Fruit fly (Drosophila melanogaster) whole organism, embryonic: ENCODE data around the gene Sur.

ENCODE experiments used
- Atf6 ChIP-seq: fragments of 200-800 bp; sonication (Bioruptor generic); IDR thresholded peaks from 2 replicates; pipeline ENCODE4 v1.3.6; 2022; ENCODE audit warnings: missing biosample characterization, missing genetic modification characterization
- C15 ChIP-seq: fragments of 200-800 bp; sonication (Bioruptor generic); IDR thresholded peaks from 3 replicates; pipeline ENCODE4 v1.3.6; 2022; ENCODE audit warnings: missing biosample characterization, missing genetic modification characterization
- CG10321 ChIP-seq: fragments of 200-800 bp; sonication (Bioruptor generic); IDR thresholded peaks from 2 replicates; pipeline ENCODE4 v1.3.6; 2022; ENCODE audit warnings: missing biosample characterization, missing genetic modification characterization
- CG10565 ChIP-seq: fragments of 200-800 bp; sonication (Bioruptor generic); optimal IDR thresholded peaks from 3 replicates; lab custom pipeline; 2016; ENCODE audit warnings: missing biosample characterization, mild to moderate bottlenecking, missing genetic modification characterization
- CG11560 ChIP-seq: fragments of 200-800 bp; sonication (Bioruptor generic); IDR thresholded peaks from 3 replicates; pipeline ENCODE4 v1.3.6; 2022; ENCODE audit warnings: missing biosample characterization, missing genetic modification characterization
- CG11696 ChIP-seq: fragments of 200-800 bp; sonication (Bioruptor generic); IDR thresholded peaks from 2 replicates; pipeline ENCODE4 v1.3.6; 2022; ENCODE audit warnings: missing biosample characterization, missing genetic modification characterization
- CG13287 ChIP-seq: fragments of 200-800 bp; sonication (Bioruptor generic); IDR thresholded peaks from 2 replicates; pipeline ENCODE4 v1.3.6; 2022; ENCODE audit warnings: missing biosample characterization, missing genetic modification characterization; ENCODE audit not compliant: partially characterized antibody
- CG14050 ChIP-seq: fragments of 200-800 bp; sonication (Bioruptor generic); IDR thresholded peaks from 3 replicates; pipeline ENCODE4 v1.3.6; 2022; ENCODE audit warnings: missing biosample characterization, missing genetic modification characterization
- CG17186 ChIP-seq: fragments of 200-800 bp; sonication (Bioruptor generic); optimal IDR thresholded peaks from 3 replicates; lab custom pipeline; 2017; ENCODE audit warnings: missing biosample characterization, missing genetic modification reagents, missing genetic modification characterization
- CG17568 ChIP-seq: fragments of 200-800 bp; sonication (Bioruptor generic); optimal IDR thresholded peaks from 2 replicates; lab custom pipeline; 2018; ENCODE audit warnings: missing biosample characterization, mild to moderate bottlenecking, missing genetic modification characterization, moderate library complexity
- CG18262 ChIP-seq: fragments of 200-800 bp; optimal IDR thresholded peaks from 3 replicates; lab custom pipeline; 2019; ENCODE audit warnings: missing biosample characterization, mild to moderate bottlenecking, missing genetic modification characterization, moderate library complexity
- CG2875 ChIP-seq: fragments of 200-800 bp; sonication (Bioruptor generic); optimal IDR thresholded peaks from 2 replicates; lab custom pipeline; 2017; ENCODE audit warnings: missing biosample characterization, mild to moderate bottlenecking, missing genetic modification characterization, missing genetic modification reagents
- CG31441 ChIP-seq: fragments of 200-800 bp; sonication (Bioruptor generic); IDR thresholded peaks from 2 replicates; pipeline ENCODE4 v1.3.6; 2022; ENCODE audit warnings: missing biosample characterization, missing genetic modification characterization
- CG3281 ChIP-seq: fragments of 200-800 bp; sonication (Bioruptor generic); optimal IDR thresholded peaks from 3 replicates; lab custom pipeline; 2017; ENCODE audit warnings: missing biosample characterization, mild to moderate bottlenecking, missing genetic modification characterization
- CG6654 ChIP-seq: fragments of 200-800 bp; sonication (Bioruptor generic); optimal IDR thresholded peaks from 2 replicates; lab custom pipeline; 2017; ENCODE audit warnings: missing biosample characterization, mild to moderate bottlenecking, missing genetic modification characterization
- CG6689 ChIP-seq: fragments of 200-800 bp; sonication (Bioruptor generic); IDR thresholded peaks from 2 replicates; pipeline ENCODE4 v1.3.6; 2022; ENCODE audit warnings: missing biosample characterization, missing genetic modification characterization
- CG8089 ChIP-seq: fragments of 200-800 bp; sonication (Bioruptor generic); optimal IDR thresholded peaks from 3 replicates; lab custom pipeline; 2016; ENCODE audit warnings: missing biosample characterization, missing genetic modification characterization
- CG8290 ChIP-seq, 3 experiments: fragments of 200-800 bp; sonication (Bioruptor generic); optimal IDR thresholded peaks; 2 replicates each; lab custom pipeline; 2016 to 2019; ENCODE audit warnings: missing biosample characterization in 3 of 3, missing genetic modification characterization in 3 of 3, mild to moderate bottlenecking in 2 of 3, moderate library complexity in 1 of 3
- CTCF ChIP-seq: fragments of 200-800 bp; sonication (Bioruptor generic); optimal IDR thresholded peaks from 2 replicates; lab custom pipeline; 2017; ENCODE audit warnings: missing biosample characterization, mild to moderate bottlenecking, missing genetic modification characterization, moderate library complexity
- Dref ChIP-seq: fragments of 200-800 bp; sonication (Bioruptor generic); IDR thresholded peaks from 2 replicates; pipeline ENCODE4 v1.3.6; 2022; ENCODE audit warnings: missing biosample characterization, missing genetic modification characterization
- Fer1 ChIP-seq: fragments of 200-800 bp; sonication (Bioruptor generic); optimal IDR thresholded peaks from 2 replicates; lab custom pipeline; 2017; ENCODE audit warnings: missing biosample characterization, mild to moderate bottlenecking, missing genetic modification characterization
- GATAe ChIP-seq: fragments of 200-800 bp; sonication (Bioruptor generic); conservative IDR thresholded peaks from 2 replicates; pipeline ENCODE4 v1.3.6; 2022; ENCODE audit warnings: missing biosample characterization, missing genetic modification characterization
- HLHmδ ChIP-seq: fragments of 200-800 bp; sonication (Bioruptor generic); optimal IDR thresholded peaks from 2 replicates; lab custom pipeline; 2018; ENCODE audit warnings: missing biosample characterization, mild to moderate bottlenecking, missing genetic modification characterization, moderate library complexity
- Hey ChIP-seq: fragments of 200-800 bp; sonication (Bioruptor generic); optimal IDR thresholded peaks from 3 replicates; lab custom pipeline; 2018; ENCODE audit warnings: missing biosample characterization, mild to moderate bottlenecking, missing genetic modification characterization
- NFAT ChIP-seq: fragments of 200-800 bp; sonication (Bioruptor generic); IDR thresholded peaks from 2 replicates; pipeline ENCODE4 v1.3.6; 2022; ENCODE audit warnings: missing biosample characterization, missing genetic modification characterization
- Nf-YB ChIP-seq: fragments of 200-800 bp; sonication (Bioruptor generic); optimal IDR thresholded peaks from 3 replicates; lab custom pipeline; 2019; ENCODE audit warnings: missing biosample characterization, mild to moderate bottlenecking, missing genetic modification characterization, moderate library complexity
- Nf-YC ChIP-seq: fragments of 200-800 bp; optimal IDR thresholded peaks from 3 replicates; lab custom pipeline; 2019; ENCODE audit warnings: missing biosample characterization, mild to moderate bottlenecking, missing genetic modification characterization, moderate library complexity
- Rx ChIP-seq: fragments of 200-800 bp; sonication (Bioruptor generic); IDR thresholded peaks from 2 replicates; pipeline ENCODE4 v1.3.6; 2022; ENCODE audit warnings: missing biosample characterization, missing genetic modification characterization
- Sin3A ChIP-seq: fragments of >200 bp; optimal IDR thresholded peaks from 2 replicates; lab custom pipeline; 2018
- Xbp1 ChIP-seq: fragments of 200-800 bp; sonication (Bioruptor generic); optimal IDR thresholded peaks from 3 replicates; lab custom pipeline; 2016; ENCODE audit warnings: missing biosample characterization, mild to moderate bottlenecking, missing genetic modification characterization
- aop ChIP-seq: fragments of 200-800 bp; sonication (Bioruptor generic); IDR thresholded peaks from 2 replicates; pipeline ENCODE4 v1.3.6; 2022; ENCODE audit warnings: missing biosample characterization, missing genetic modification characterization
- ase ChIP-seq: fragments of 200-800 bp; sonication (Bioruptor generic); IDR thresholded peaks from 3 replicates; pipeline ENCODE4 v1.3.6; 2022; ENCODE audit warnings: missing biosample characterization, missing genetic modification characterization
- chinmo ChIP-seq: fragments of 200-800 bp; sonication (Bioruptor generic); IDR thresholded peaks from 4 replicates; pipeline ENCODE4 v1.3.6; 2022; ENCODE audit warnings: missing biosample characterization, missing genetic modification characterization; ENCODE audit not compliant: partially characterized antibody
- chn ChIP-seq: fragments of 200-800 bp; sonication (Bioruptor generic); optimal IDR thresholded peaks from 2 replicates; lab custom pipeline; 2016; ENCODE audit warnings: missing biosample characterization, missing genetic modification characterization
- eve ChIP-seq, 2 experiments: fragments of >200 bp; optimal IDR thresholded peaks; 2 replicates each; lab custom pipeline; 2017; ENCODE audit warnings: missing biosample characterization in 2 of 2, missing genetic modification characterization in 2 of 2
- gcm ChIP-seq: fragments of 200-800 bp; sonication (Bioruptor generic); optimal IDR thresholded peaks from 2 replicates; lab custom pipeline; 2019; ENCODE audit warnings: missing biosample characterization, mild to moderate bottlenecking, missing genetic modification characterization, moderate library complexity
- grn ChIP-seq: fragments of 200-800 bp; sonication (Bioruptor generic); optimal IDR thresholded peaks from 3 replicates; lab custom pipeline; 2017; ENCODE audit warnings: missing biosample characterization, missing genetic modification characterization
- gt ChIP-seq: fragments of 200-800 bp; sonication (Bioruptor generic); IDR thresholded peaks from 2 replicates; pipeline ENCODE4 v1.3.6; 2022; ENCODE audit warnings: missing biosample characterization, missing genetic modification characterization
- kay ChIP-seq: fragments of 200-800 bp; sonication (Bioruptor generic); optimal IDR thresholded peaks from 2 replicates; lab custom pipeline; 2016; ENCODE audit warnings: missing biosample characterization, missing genetic modification characterization
- lbe ChIP-seq: fragments of 200-800 bp; sonication (Bioruptor generic); optimal IDR thresholded peaks from 2 replicates; lab custom pipeline; 2016; ENCODE audit warnings: missing biosample characterization, mild to moderate bottlenecking, missing genetic modification characterization
- peb ChIP-seq: fragments of 200-800 bp; sonication (Bioruptor generic); IDR thresholded peaks from 2 replicates; pipeline ENCODE4 v1.3.6; 2022; ENCODE audit warnings: missing biosample characterization, missing genetic modification characterization
- psq ChIP-seq: fragments of 200-800 bp; sonication (Bioruptor generic); optimal IDR thresholded peaks from 2 replicates; lab custom pipeline; 2017; ENCODE audit warnings: missing biosample characterization, missing genetic modification characterization
- salm ChIP-seq: fragments of 200-800 bp; sonication (Bioruptor generic); optimal IDR thresholded peaks from 2 replicates; lab custom pipeline; 2018; ENCODE audit warnings: missing biosample characterization, mild to moderate bottlenecking, missing genetic modification characterization
- sens-2 ChIP-seq: fragments of 200-800 bp; sonication (Bioruptor generic); IDR thresholded peaks from 2 replicates; pipeline ENCODE4 v1.3.6; 2022; ENCODE audit warnings: missing biosample characterization, missing genetic modification characterization
- slbo ChIP-seq: fragments of 200-800 bp; sonication (Bioruptor generic); IDR thresholded peaks from 2 replicates; pipeline ENCODE4 v1.3.6; 2022; ENCODE audit warnings: missing biosample characterization, missing genetic modification characterization
- stc ChIP-seq: fragments of 200-800 bp; sonication (Bioruptor generic); IDR thresholded peaks from 2 replicates; pipeline ENCODE4 v1.3.6; 2022; ENCODE audit warnings: missing biosample characterization, missing genetic modification characterization
- stwl ChIP-seq: fragments of 200-800 bp; sonication (Bioruptor generic); optimal IDR thresholded peaks from 3 replicates; lab custom pipeline; 2018; ENCODE audit warnings: missing biosample characterization, mild to moderate bottlenecking, missing genetic modification characterization, moderate library complexity
- sug ChIP-seq: fragments of 200-800 bp; optimal IDR thresholded peaks from 2 replicates; lab custom pipeline; 2019; ENCODE audit warnings: missing biosample characterization, mild to moderate bottlenecking, missing genetic modification characterization, moderate library complexity
- tx ChIP-seq: fragments of 200-800 bp; sonication (Bioruptor generic); optimal IDR thresholded peaks from 2 replicates; lab custom pipeline; 2016; ENCODE audit warnings: missing biosample characterization, missing genetic modification characterization
- unpg ChIP-seq: fragments of 200-800 bp; sonication (Bioruptor generic); optimal IDR thresholded peaks from 3 replicates; lab custom pipeline; 2018; ENCODE audit warnings: missing biosample characterization, mild to moderate bottlenecking, missing genetic modification characterization, moderate library complexity
- wek ChIP-seq: fragments of 200-800 bp; sonication (Bioruptor generic); optimal IDR thresholded peaks from 3 replicates; lab custom pipeline; 2018; ENCODE audit warnings: missing biosample characterization, mild to moderate bottlenecking, missing genetic modification characterization, moderate library complexity

Sur gene

dm6 chr2L:10146723-10147475 lies 52.0 kb downstream of the Sur start (continued):
- TF ChIP-seq Sin3A (lab: Kevin White, UChicago) (no peak), gt (GFP tag; lab: Robert Waterston, UW) (no peak), unpg (GFP tag; lab: Kevin White, UChicago) (peak; percentile 33), chinmo (GFP tag; lab: Robert Waterston, UW) (0 out of 4 replicates have a peak, but pooled peaks have one; percentile 60), CG17568 (GFP tag; lab: Kevin White, UChicago) (peak; percentile 23), NFAT (no peak), GATAe (GFP tag; lab: Robert Waterston, UW) (no peak), sug (tag; lab: Kevin White, UChicago) (peak; percentile 66), CG3281 (no peak), chn (GFP tag; lab: Kevin White, UChicago) (no peak), CG11696 (GFP tag; lab: Robert Waterston, UW) (no peak), Atf6 (GFP tag; lab: Robert Waterston, UW) (no peak), CTCF (GFP tag; lab: Kevin White, UChicago) (peak; percentile 21), CG17186 (GFP tag; lab: Kevin White, UChicago) (no peak), CG18262 (tag; lab: Kevin White, UChicago) (no peak), Nf-YC (tag; lab: Kevin White, UChicago) (peak; percentile 69), salm (tag; lab: Kevin White, UChicago) (peak; percentile 18), Dref (GFP tag; lab: Robert Waterston, UW) (no peak), CG11560 (tag; lab: Robert Waterston, UW) (no peak), kay (GFP tag; lab: Kevin White, UChicago) (no peak), grn (GFP tag; lab: Kevin White, UChicago) (peak; percentile 41), slbo (GFP tag; lab: Robert Waterston, UW) (no peak), Nf-YB (GFP tag; lab: Kevin White, UChicago) (peak; percentile 72), Xbp1 (GFP tag; lab: Kevin White, UChicago) (no peak), HLHmδ (no peak), Hey (peak; percentile 5), CG6654 (no peak), ase (GFP tag; lab: Robert Waterston, UW) (no peak), CG8089 (GFP tag; lab: Kevin White, UChicago) (no peak), CG2875 (GFP tag; lab: Kevin White, UChicago) (no peak), CG13287 (GFP tag; lab: Robert Waterston, UW) (no peak), tx (GFP tag; lab: Kevin White, UChicago) (no peak), Rx (no peak), CG10565 (GFP tag; lab: Kevin White, UChicago) (no peak), stwl (tag; lab: Kevin White, UChicago) (no peak), peb (GFP tag; lab: Robert Waterston, UW) (no peak), CG8290 (GFP tag; optimal IDR thresholded peaks at IDR 0.05; lab: Kevin White, UChicago) (no peak), CG8290 (tag; optimal IDR thresholded peaks at IDR 0.05; lab: Kevin White, UChicago) (peak in 1 of 2 experiments; percentile 31), CG14050 (GFP tag; lab: Robert Waterston, UW) (no peak), C15 (GFP tag; lab: Robert Waterston, UW) (no peak), CG10321 (no peak), gcm (GFP tag; lab: Kevin White, UChicago) (no peak), stc (GFP tag; lab: Robert Waterston, UW) (no peak), eve (GFP tag; optimal IDR thresholded peaks at IDR 0.05; lab: Kevin White, UChicago) (no peak), wek (GFP tag; lab: Kevin White, UChicago) (peak; percentile 34), sens-2 (GFP tag; lab: Robert Waterston, UW) (peak; percentile 29; the same call in 1 of the 2 replicates), CG6689 (GFP tag; lab: Robert Waterston, UW) (no peak), psq (GFP tag; lab: Kevin White, UChicago) (no peak), CG31441 (no peak), lbe (GFP tag; lab: Kevin White, UChicago) (no peak), Fer1 (GFP tag; lab: Kevin White, UChicago) (no peak), aop (GFP tag; lab: Robert Waterston, UW) (no peak)
